Fruit fly (Drosophila melanogaster) whole organism, embryonic: ENCODE data around the gene mEFTs.

Source experiments
- B-H1 ChIP-seq: fragments of 200-800 bp; sonication (Bioruptor generic); IDR thresholded peaks from 3 replicates; pipeline ENCODE4 v1.3.6; 2022; ENCODE audit warnings: missing biosample characterization, missing genetic modification characterization
- CG10147 ChIP-seq: fragments of 200-800 bp; sonication (Bioruptor generic); optimal IDR thresholded peaks from 2 replicates; lab custom pipeline; 2019; ENCODE audit warnings: missing biosample characterization, mild to moderate bottlenecking, missing genetic modification characterization, moderate library complexity
- CG10321 ChIP-seq: fragments of 200-800 bp; sonication (Bioruptor generic); IDR thresholded peaks from 2 replicates; pipeline ENCODE4 v1.3.6; 2022; ENCODE audit warnings: missing biosample characterization, missing genetic modification characterization
- CG10654 ChIP-seq: fragments of 200-800 bp; sonication (Bioruptor generic); optimal IDR thresholded peaks from 2 replicates; lab custom pipeline; 2016; ENCODE audit warnings: missing biosample characterization, missing genetic modification characterization
- CG11560 ChIP-seq: fragments of 200-800 bp; sonication (Bioruptor generic); IDR thresholded peaks from 3 replicates; pipeline ENCODE4 v1.3.6; 2022; ENCODE audit warnings: missing biosample characterization, missing genetic modification characterization
- CG12219 ChIP-seq: fragments of 200-800 bp; sonication (Bioruptor generic); optimal IDR thresholded peaks from 3 replicates; lab custom pipeline; 2018; ENCODE audit warnings: missing biosample characterization, mild to moderate bottlenecking, missing genetic modification characterization
- CG12744 ChIP-seq: fragments of 200-800 bp; sonication (Bioruptor generic); optimal IDR thresholded peaks from 2 replicates; lab custom pipeline; 2016; ENCODE audit warnings: missing biosample characterization, missing genetic modification characterization
- CG13287 ChIP-seq: fragments of 200-800 bp; sonication (Bioruptor generic); IDR thresholded peaks from 2 replicates; pipeline ENCODE4 v1.3.6; 2022; ENCODE audit warnings: missing biosample characterization, missing genetic modification characterization; ENCODE audit not compliant: partially characterized antibody
- CG14014 ChIP-seq: fragments of 200-800 bp; sonication (Bioruptor generic); IDR thresholded peaks from 2 replicates; pipeline ENCODE4 v1.3.6; 2022; ENCODE audit warnings: missing biosample characterization, missing genetic modification characterization
- CG14050 ChIP-seq: fragments of 200-800 bp; sonication (Bioruptor generic); IDR thresholded peaks from 3 replicates; pipeline ENCODE4 v1.3.6; 2022; ENCODE audit warnings: missing biosample characterization, missing genetic modification characterization
- CG1529 ChIP-seq: fragments of 200-800 bp; sonication (Bioruptor generic); optimal IDR thresholded peaks from 3 replicates; lab custom pipeline; 2018; ENCODE audit warnings: missing biosample characterization, missing genetic modification characterization
- CG2199 ChIP-seq: fragments of 200-800 bp; sonication (Bioruptor generic); IDR thresholded peaks from 3 replicates; pipeline ENCODE4 v1.3.6; 2022; ENCODE audit warnings: missing biosample characterization, missing genetic modification characterization
- CG30020 ChIP-seq: fragments of 200-800 bp; optimal IDR thresholded peaks from 2 replicates; lab custom pipeline; 2019; ENCODE audit warnings: missing biosample characterization, mild to moderate bottlenecking, missing genetic modification characterization, moderate library complexity
- CG30403 ChIP-seq: fragments of 200-800 bp; sonication (Bioruptor generic); optimal IDR thresholded peaks from 3 replicates; lab custom pipeline; 2016; ENCODE audit warnings: missing biosample characterization, missing genetic modification characterization
- CG3838 ChIP-seq: fragments of 200-800 bp; sonication (Bioruptor generic); optimal IDR thresholded peaks from 3 replicates; lab custom pipeline; 2016; ENCODE audit warnings: missing biosample characterization, missing genetic modification characterization
- CG5180 ChIP-seq: fragments of 200-800 bp; sonication (Bioruptor generic); optimal IDR thresholded peaks from 3 replicates; lab custom pipeline; 2017; ENCODE audit warnings: missing biosample characterization, missing genetic modification characterization, mild to moderate bottlenecking, moderate library complexity, missing genetic modification reagents
- CG6689 ChIP-seq: fragments of 200-800 bp; sonication (Bioruptor generic); IDR thresholded peaks from 2 replicates; pipeline ENCODE4 v1.3.6; 2022; ENCODE audit warnings: missing biosample characterization, missing genetic modification characterization
- CG7745 ChIP-seq: fragments of 200-800 bp; sonication (Bioruptor generic); optimal IDR thresholded peaks from 2 replicates; lab custom pipeline; 2018; ENCODE audit warnings: missing biosample characterization, mild to moderate bottlenecking, missing genetic modification characterization, moderate library complexity
- CG8944 ChIP-seq: fragments of 200-800 bp; sonication (Bioruptor generic); optimal IDR thresholded peaks from 3 replicates; lab custom pipeline; 2016; ENCODE audit warnings: missing biosample characterization, missing genetic modification characterization
- CG9932 ChIP-seq: fragments of 200-800 bp; sonication (Bioruptor generic); IDR thresholded peaks from 2 replicates; pipeline ENCODE4 v1.3.6; 2022; ENCODE audit warnings: missing biosample characterization, missing genetic modification characterization
- CkIIα-i1 ChIP-seq: fragments of 200-800 bp; sonication (Bioruptor generic); IDR thresholded peaks from 2 replicates; pipeline ENCODE4 v1.3.6; 2022; ENCODE audit warnings: missing biosample characterization, missing genetic modification characterization
- D19B ChIP-seq: fragments of 200-800 bp; sonication (Bioruptor generic); optimal IDR thresholded peaks from 2 replicates; lab custom pipeline; 2017; ENCODE audit warnings: missing biosample characterization, mild to moderate bottlenecking, missing genetic modification characterization
- Dip2 ChIP-seq: fragments of 200-800 bp; sonication (Bioruptor generic); IDR thresholded peaks from 2 replicates; pipeline ENCODE4 v1.3.6; 2022; ENCODE audit warnings: missing biosample characterization, missing genetic modification characterization
- E2f1 ChIP-seq: fragments of 200-800 bp; sonication (Bioruptor generic); IDR thresholded peaks from 2 replicates; pipeline ENCODE4 v1.3.6; 2022; ENCODE audit warnings: missing biosample characterization, missing genetic modification characterization
- GATAe ChIP-seq: fragments of 200-800 bp; sonication (Bioruptor generic); conservative IDR thresholded peaks from 2 replicates; pipeline ENCODE4 v1.3.6; 2022; ENCODE audit warnings: missing biosample characterization, missing genetic modification characterization
- HLHmδ ChIP-seq: fragments of 200-800 bp; sonication (Bioruptor generic); optimal IDR thresholded peaks from 2 replicates; lab custom pipeline; 2018; ENCODE audit warnings: missing biosample characterization, mild to moderate bottlenecking, missing genetic modification characterization, moderate library complexity
- Hmr ChIP-seq: fragments of 200-800 bp; sonication (Bioruptor generic); optimal IDR thresholded peaks from 3 replicates; lab custom pipeline; 2017; ENCODE audit warnings: mild to moderate bottlenecking, missing biosample characterization, missing genetic modification reagents, missing genetic modification characterization
- Hr39 ChIP-seq: fragments of >200 bp; optimal IDR thresholded peaks from 2 replicates; lab custom pipeline; 2017
- Hsf ChIP-seq: fragments of 200-800 bp; sonication (Bioruptor generic); optimal IDR thresholded peaks from 3 replicates; lab custom pipeline; 2016; ENCODE audit warnings: missing biosample characterization, missing genetic modification characterization
- Max ChIP-seq: fragments of 200-800 bp; sonication (Bioruptor generic); optimal IDR thresholded peaks from 2 replicates; lab custom pipeline; 2016; ENCODE audit warnings: missing biosample characterization, mild to moderate bottlenecking, missing genetic modification characterization
- NK7.1 ChIP-seq: fragments of 200-800 bp; sonication (Bioruptor generic); optimal IDR thresholded peaks from 3 replicates; lab custom pipeline; 2016; ENCODE audit warnings: missing biosample characterization, missing genetic modification characterization
- Poxn ChIP-seq: fragments of 200-800 bp; sonication (Bioruptor generic); IDR thresholded peaks from 2 replicates; pipeline ENCODE4 v1.3.6; 2022; ENCODE audit warnings: missing biosample characterization, missing genetic modification characterization
- Ravus ChIP-seq: fragments of 200-800 bp; sonication (Bioruptor generic); IDR thresholded peaks from 2 replicates; pipeline ENCODE4 v1.3.6; 2022; ENCODE audit warnings: missing biosample characterization, missing genetic modification characterization
- Usf ChIP-seq: fragments of 200-800 bp; sonication (Bioruptor generic); optimal IDR thresholded peaks from 2 replicates; lab custom pipeline; 2017; ENCODE audit warnings: missing genotype, missing biosample characterization, missing genetic modification characterization
- ab ChIP-seq: fragments of 200-800 bp; sonication (Bioruptor generic); optimal IDR thresholded peaks from 2 replicates; lab custom pipeline; 2016; ENCODE audit warnings: missing biosample characterization, missing genetic modification characterization
- ase ChIP-seq: fragments of 200-800 bp; sonication (Bioruptor generic); IDR thresholded peaks from 3 replicates; pipeline ENCODE4 v1.3.6; 2022; ENCODE audit warnings: missing biosample characterization, missing genetic modification characterization
- bcd ChIP-seq: fragments of 200-800 bp; sonication (Bioruptor generic); optimal IDR thresholded peaks from 2 replicates; lab custom pipeline; 2017; ENCODE audit warnings: missing biosample characterization, mild to moderate bottlenecking, missing genetic modification characterization
- cato ChIP-seq: fragments of 200-800 bp; sonication (Bioruptor generic); optimal IDR thresholded peaks from 2 replicates; lab custom pipeline; 2016; ENCODE audit warnings: missing biosample characterization, missing genetic modification characterization, borderline replicate concordance
- esg ChIP-seq: fragments of 200-800 bp; sonication (Bioruptor generic); conservative IDR thresholded peaks from 2 replicates; pipeline ENCODE4 v1.3.6; 2022; ENCODE audit warnings: missing biosample characterization, missing genetic modification characterization
- fd102C ChIP-seq: fragments of 200-800 bp; sonication (Bioruptor generic); optimal IDR thresholded peaks from 2 replicates; lab custom pipeline; 2018; ENCODE audit warnings: missing biosample characterization, mild to moderate bottlenecking, missing genetic modification characterization, moderate library complexity
- fd3F ChIP-seq: fragments of 200-800 bp; sonication (Bioruptor generic); optimal IDR thresholded peaks from 2 replicates; lab custom pipeline; 2018; ENCODE audit warnings: missing biosample characterization, mild to moderate bottlenecking, missing genetic modification characterization, moderate library complexity
- fru ChIP-seq: fragments of >200 bp; optimal IDR thresholded peaks from 2 replicates; lab custom pipeline; 2017
- gfzf ChIP-seq: fragments of 200-800 bp; sonication (Bioruptor generic); optimal IDR thresholded peaks from 2 replicates; lab custom pipeline; 2016; ENCODE audit warnings: missing biosample characterization, mild to moderate bottlenecking, missing genetic modification characterization, moderate library complexity
- pb ChIP-seq: fragments of 200-800 bp; sonication (Bioruptor generic); optimal IDR thresholded peaks from 3 replicates; lab custom pipeline; 2016; ENCODE audit warnings: missing biosample characterization, missing genetic modification characterization
- peb ChIP-seq: fragments of 200-800 bp; sonication (Bioruptor generic); IDR thresholded peaks from 2 replicates; pipeline ENCODE4 v1.3.6; 2022; ENCODE audit warnings: missing biosample characterization, missing genetic modification characterization
- phol ChIP-seq: fragments of 200-800 bp; sonication (Bioruptor generic); optimal IDR thresholded peaks from 3 replicates; lab custom pipeline; 2018; ENCODE audit warnings: missing biosample characterization, mild to moderate bottlenecking, missing genetic modification characterization, moderate library complexity
- slp2 ChIP-seq: fragments of 200-800 bp; sonication (Bioruptor generic); optimal IDR thresholded peaks from 2 replicates; lab custom pipeline; 2016; ENCODE audit warnings: missing biosample characterization, missing genetic modification characterization
- tin ChIP-seq: fragments of 200-800 bp; sonication (Bioruptor generic); optimal IDR thresholded peaks from 3 replicates; lab custom pipeline; 2016; ENCODE audit warnings: missing biosample characterization, missing genetic modification characterization
- ttk ChIP-seq: fragments of 200-800 bp; sonication (Bioruptor generic); IDR thresholded peaks from 2 replicates; pipeline ENCODE4 v2.1.2; 2022; ENCODE audit warnings: missing biosample characterization, missing genetic modification characterization
- tup ChIP-seq: fragments of 200-800 bp; sonication (Bioruptor generic); optimal IDR thresholded peaks from 2 replicates; lab custom pipeline; 2016; ENCODE audit warnings: missing biosample characterization, mild to moderate bottlenecking, missing genetic modification characterization, moderate library complexity
- vfl ChIP-seq: fragments of 200-800 bp; sonication (Bioruptor generic); optimal IDR thresholded peaks from 2 replicates; lab custom pipeline; 2016; ENCODE audit warnings: missing biosample characterization, missing genetic modification characterization

The mEFTs gene

dm6 chr2L:17450505-17451415 lies 50.1 kb downstream of the mEFTs start (continued):
- TF ChIP-seq CkIIα-i1 (GFP tag; lab: Robert Waterston, UW) (no peak), Ravus (GFP tag; lab: Robert Waterston, UW) (no peak), CG30403 (peak; percentile 78), HLHmδ (no peak), CG13287 (GFP tag; lab: Robert Waterston, UW) (no peak), CG1529 (peak; percentile 9), CG10654 (GFP tag; lab: Kevin White, UChicago) (peak; percentile 32), CG14050 (GFP tag; lab: Robert Waterston, UW) (peak; percentile 49; the same call in 2 of the 3 replicates), fd3F (GFP tag; lab: Kevin White, UChicago) (peak; percentile 61), Hsf (GFP tag; lab: Kevin White, UChicago) (peak; percentile 37), CG30020 (tag; lab: Kevin White, UChicago) (no peak), cato (GFP tag; lab: Kevin White, UChicago) (no peak), ase (GFP tag; lab: Robert Waterston, UW) (no peak), Hr39 (lab: Kevin White, UChicago) (no peak), CG7745 (no peak), CG8944 (no peak), B-H1 (GFP tag; lab: Robert Waterston, UW) (no peak; the same call in 2 of the 3 replicates), NK7.1 (GFP tag; lab: Kevin White, UChicago) (peak; percentile 26), Max (GFP tag; lab: Kevin White, UChicago) (peak; percentile 33), CG11560 (tag; lab: Robert Waterston, UW) (no peak), esg (0 out of 2 replicates have a peak, but pooled peaks have one; percentile 5), ab (GFP tag; lab: Kevin White, UChicago) (no peak), CG12744 (GFP tag; lab: Kevin White, UChicago) (no peak), vfl (GFP tag; lab: Kevin White, UChicago) (no peak), ttk (no peak), Poxn (GFP tag; lab: Robert Waterston, UW) (no peak), fd102C (GFP tag; lab: Kevin White, UChicago) (no peak), CG10321 (GFP tag; lab: Robert Waterston, UW) (no peak), tin (GFP tag; lab: Kevin White, UChicago) (peak; percentile 19), GATAe (no peak), Dip2 (no peak), phol (no peak), CG5180 (no peak), Usf (GFP tag; lab: Kevin White, UChicago) (no peak), CG14014 (0 out of 2 replicates have a peak, but pooled peaks have one; percentile 50), CG2199 (GFP tag; lab: Robert Waterston, UW) (no peak), CG10147 (GFP tag; lab: Kevin White, UChicago) (peak; percentile 75), CG12219 (GFP tag; lab: Kevin White, UChicago) (peak; percentile 20), gfzf (GFP tag; lab: Kevin White, UChicago) (no peak), Hmr (GFP tag; lab: Kevin White, UChicago) (peak; percentile 74), peb (no peak), tup (GFP tag; lab: Kevin White, UChicago) (no peak), fru (no peak), pb (GFP tag; lab: Kevin White, UChicago) (no peak), CG3838 (GFP tag; lab: Kevin White, UChicago) (no peak), E2f1 (GFP tag; lab: Robert Waterston, UW) (no peak), CG9932 (GFP tag; lab: Robert Waterston, UW) (no peak), slp2 (GFP tag; lab: Kevin White, UChicago) (peak; percentile 5), D19B (GFP tag; lab: Kevin White, UChicago) (peak; percentile 58), CG6689 (GFP tag; lab: Robert Waterston, UW) (no peak), bcd (GFP tag; lab: Kevin White, UChicago) (peak; percentile 56)
